Fruit fly (Drosophila melanogaster) whole organism, embryonic: ENCODE results near the gene Cpr78Cb.

Experiments
- Asciz ChIP-seq: fragments of 200-800 bp; sonication (Bioruptor generic); optimal IDR thresholded peaks from 2 replicates; lab custom pipeline; 2017; ENCODE audit warnings: missing biosample characterization, mild to moderate bottlenecking, missing genetic modification characterization, missing genetic modification reagents
- Awh ChIP-seq: fragments of 200-800 bp; sonication (Bioruptor generic); IDR thresholded peaks from 2 replicates; pipeline ENCODE4, ENCODE4 v1.3.6; 2022; ENCODE audit warnings: missing biosample characterization, missing genetic modification characterization
- CG1024 ChIP-seq: fragments of 200-800 bp; sonication (Bioruptor generic); IDR thresholded peaks from 2 replicates; pipeline ENCODE4 v1.3.6; 2022; ENCODE audit warnings: missing biosample characterization, missing genetic modification characterization
- CG10267 ChIP-seq: fragments of 200-800 bp; sonication (Bioruptor generic); optimal IDR thresholded peaks from 2 replicates; lab custom pipeline; 2018; ENCODE audit warnings: missing biosample characterization, mild to moderate bottlenecking, missing genetic modification characterization, moderate library complexity
- CG10979 ChIP-seq: fragments of 200-800 bp; sonication (Bioruptor generic); optimal IDR thresholded peaks from 2 replicates; lab custom pipeline; 2018; ENCODE audit warnings: missing biosample characterization, mild to moderate bottlenecking, missing genetic modification characterization, moderate library complexity
- CG12391 ChIP-seq: fragments of 200-800 bp; sonication (Bioruptor generic); optimal IDR thresholded peaks from 3 replicates; lab custom pipeline; 2018; ENCODE audit warnings: missing biosample characterization, mild to moderate bottlenecking, missing genetic modification characterization, moderate library complexity
- CG15479 ChIP-seq: fragments of 200-800 bp; sonication (Bioruptor generic); optimal IDR thresholded peaks from 3 replicates; lab custom pipeline; 2019; ENCODE audit warnings: missing biosample characterization, mild to moderate bottlenecking, missing genetic modification characterization, moderate library complexity
- CG1603 ChIP-seq: fragments of 200-800 bp; sonication (Bioruptor generic); optimal IDR thresholded peaks from 2 replicates; lab custom pipeline; 2019; ENCODE audit warnings: missing biosample characterization, mild to moderate bottlenecking, missing genetic modification characterization, moderate library complexity
- CG2678 ChIP-seq: fragments of 200-800 bp; sonication (Bioruptor generic); optimal IDR thresholded peaks from 3 replicates; lab custom pipeline; 2019; ENCODE audit warnings: missing biosample characterization, mild to moderate bottlenecking, missing genetic modification characterization, moderate library complexity
- CG2712 ChIP-seq: fragments of 200-800 bp; optimal IDR thresholded peaks from 3 replicates; lab custom pipeline; 2019; ENCODE audit warnings: missing biosample characterization, mild to moderate bottlenecking, missing genetic modification characterization, moderate library complexity
- CG3726 ChIP-seq: fragments of 200-800 bp; sonication (Bioruptor generic); IDR thresholded peaks from 3 replicates; pipeline ENCODE4, ENCODE4 v1.3.6; 2022; ENCODE audit warnings: missing biosample characterization, missing genetic modification characterization
- CG6813 ChIP-seq: fragments of 200-800 bp; sonication (Bioruptor generic); optimal IDR thresholded peaks from 2 replicates; lab custom pipeline; 2017; ENCODE audit warnings: missing biosample characterization, missing genetic modification characterization, mild to moderate bottlenecking, moderate library complexity, missing genetic modification reagents
- CG8765 ChIP-seq: fragments of 200-800 bp; sonication (Bioruptor generic); IDR thresholded peaks from 2 replicates; pipeline ENCODE4 v1.3.6; 2022; ENCODE audit warnings: missing biosample characterization, missing genetic modification characterization
- CG9727 ChIP-seq: fragments of 200-800 bp; sonication (Bioruptor generic); optimal IDR thresholded peaks from 3 replicates; lab custom pipeline; 2017; ENCODE audit warnings: missing biosample characterization, mild to moderate bottlenecking, missing genetic modification characterization
- CHES-1-like ChIP-seq: fragments of 200-800 bp; sonication (Bioruptor generic); optimal IDR thresholded peaks from 2 replicates; lab custom pipeline; 2016; ENCODE audit warnings: missing biosample characterization, missing genetic modification characterization
- D19A ChIP-seq: fragments of 200-800 bp; optimal IDR thresholded peaks from 3 replicates; lab custom pipeline; 2019; ENCODE audit warnings: missing biosample characterization, mild to moderate bottlenecking, missing genetic modification characterization, moderate library complexity
- D19B ChIP-seq: fragments of 200-800 bp; sonication (Bioruptor generic); optimal IDR thresholded peaks from 2 replicates; lab custom pipeline; 2017; ENCODE audit warnings: missing biosample characterization, mild to moderate bottlenecking, missing genetic modification characterization
- Dad ChIP-seq: fragments of 200-800 bp; sonication (Bioruptor generic); optimal IDR thresholded peaks from 3 replicates; lab custom pipeline; 2016; ENCODE audit warnings: missing biosample characterization, missing genetic modification characterization
- E2f2 ChIP-seq: fragments of 200-800 bp; sonication (Bioruptor generic); IDR thresholded peaks from 2 replicates; pipeline ENCODE4 v1.3.6; 2022; ENCODE audit warnings: missing biosample characterization, missing genetic modification characterization
- Elba2 ChIP-seq: fragments of 200-800 bp; sonication (Bioruptor generic); optimal IDR thresholded peaks from 3 replicates; lab custom pipeline; 2016; ENCODE audit warnings: missing biosample characterization, missing genetic modification characterization
- Hr3 ChIP-seq: fragments of 200-800 bp; sonication (Bioruptor generic); optimal IDR thresholded peaks from 3 replicates; lab custom pipeline; 2016; ENCODE audit warnings: missing biosample characterization, missing genetic modification characterization
- MTF-1 ChIP-seq: fragments of 200-800 bp; sonication (Bioruptor generic); optimal IDR thresholded peaks from 2 replicates; lab custom pipeline; 2018; ENCODE audit warnings: missing biosample characterization, mild to moderate bottlenecking, missing genetic modification characterization, borderline replicate concordance
- Med ChIP-seq: fragments of 200-800 bp; sonication (Bioruptor generic); peaks from one replicate; lab custom pipeline; 2016; ENCODE audit warnings: missing biosample characterization, missing genetic modification characterization, mild to moderate bottlenecking, inconsistent platforms, moderate library complexity
- Neu2 ChIP-seq: fragments of 200-800 bp; sonication (Bioruptor generic); optimal IDR thresholded peaks from 3 replicates; lab custom pipeline; 2016; ENCODE audit warnings: missing biosample characterization, missing genetic modification characterization, borderline replicate concordance
- Side ChIP-seq: fragments of 200-800 bp; sonication (Bioruptor generic); optimal IDR thresholded peaks from 2 replicates; lab custom pipeline; 2016; ENCODE audit warnings: missing biosample characterization, missing genetic modification characterization
- Six4 ChIP-seq: fragments of 200-800 bp; sonication (Bioruptor generic); optimal IDR thresholded peaks from 2 replicates; lab custom pipeline; 2016; ENCODE audit warnings: missing biosample characterization, missing genetic modification characterization
- Spps ChIP-seq: fragments of 200-800 bp; sonication (Bioruptor generic); optimal IDR thresholded peaks from 2 replicates; lab custom pipeline; 2018; ENCODE audit warnings: missing biosample characterization, mild to moderate bottlenecking, missing genetic modification characterization
- Sry-β ChIP-seq: fragments of 200-800 bp; sonication (Bioruptor generic); optimal IDR thresholded peaks from 2 replicates; lab custom pipeline; 2018; ENCODE audit warnings: missing biosample characterization, mild to moderate bottlenecking, missing genetic modification characterization, moderate library complexity
- Ssrp ChIP-seq: fragments of 200-800 bp; sonication (Bioruptor generic); optimal IDR thresholded peaks from 2 replicates; lab custom pipeline; 2018; ENCODE audit warnings: missing biosample characterization, mild to moderate bottlenecking, missing genetic modification characterization, moderate library complexity
- Xbp1 ChIP-seq: fragments of 200-800 bp; sonication (Bioruptor generic); optimal IDR thresholded peaks from 3 replicates; lab custom pipeline; 2016; ENCODE audit warnings: missing biosample characterization, mild to moderate bottlenecking, missing genetic modification characterization
- amos ChIP-seq: fragments of 200-800 bp; sonication (Bioruptor generic); IDR thresholded peaks from 2 replicates; pipeline ENCODE4 v1.3.6; 2022; ENCODE audit warnings: missing biosample characterization, missing genetic modification characterization; ENCODE audit not compliant: partially characterized antibody
- bcd ChIP-seq: fragments of 200-800 bp; sonication (Bioruptor generic); optimal IDR thresholded peaks from 2 replicates; lab custom pipeline; 2017; ENCODE audit warnings: missing biosample characterization, mild to moderate bottlenecking, missing genetic modification characterization
- dan ChIP-seq: fragments of 200-800 bp; sonication (Bioruptor generic); IDR thresholded peaks from 2 replicates; pipeline ENCODE4 v1.3.6; 2022; ENCODE audit warnings: missing biosample characterization, missing genetic modification characterization
- dpn ChIP-seq, 2 experiments: fragments of 200-800 bp; sonication (Bioruptor generic); optimal IDR thresholded peaks; 3 replicates each; lab custom pipeline; 2016; ENCODE audit warnings: missing biosample characterization in 2 of 2, missing genetic modification characterization in 2 of 2
- eve ChIP-seq, 2 experiments: fragments of >200 bp; optimal IDR thresholded peaks; 2 replicates each; lab custom pipeline; 2017; ENCODE audit warnings: missing biosample characterization in 2 of 2, missing genetic modification characterization in 2 of 2
- fd96Cb ChIP-seq: fragments of 200-800 bp; sonication (Bioruptor generic); optimal IDR thresholded peaks from 2 replicates; lab custom pipeline; 2018; ENCODE audit warnings: missing biosample characterization, mild to moderate bottlenecking, missing genetic modification characterization, moderate library complexity
- grau ChIP-seq: fragments of 200-800 bp; optimal IDR thresholded peaks from 3 replicates; lab custom pipeline; 2019; ENCODE audit warnings: missing biosample characterization, mild to moderate bottlenecking, missing genetic modification characterization, moderate library complexity
- gsb-n ChIP-seq: fragments of 200-800 bp; sonication (Bioruptor generic); optimal IDR thresholded peaks from 3 replicates; lab custom pipeline; 2018; ENCODE audit warnings: missing biosample characterization, mild to moderate bottlenecking, missing genetic modification characterization
- lola ChIP-seq, 3 experiments: fragments of >200 bp in 2 of 3; fragments of 200-800 bp in 1 of 3; sonication (Bioruptor generic) in 1 of 3; optimal IDR thresholded peaks; 2 replicates each; lab custom pipeline; 2017 to 2019; ENCODE audit warnings: missing biosample characterization in 3 of 3, missing genetic modification characterization in 3 of 3, mild to moderate bottlenecking in 1 of 3, moderate library complexity in 1 of 3
- nerfin-1 ChIP-seq: fragments of 200-800 bp; sonication (Bioruptor generic); optimal IDR thresholded peaks from 3 replicates; lab custom pipeline; 2019; ENCODE audit warnings: missing biosample characterization, mild to moderate bottlenecking, missing genetic modification characterization, moderate library complexity
- ranshi ChIP-seq: fragments of 200-800 bp; sonication (Bioruptor generic); IDR thresholded peaks from 2 replicates; pipeline ENCODE4 v1.3.6; 2022; ENCODE audit warnings: missing biosample characterization, missing genetic modification characterization
- stc ChIP-seq: fragments of 200-800 bp; sonication (Bioruptor generic); IDR thresholded peaks from 2 replicates; pipeline ENCODE4 v1.3.6; 2022; ENCODE audit warnings: missing biosample characterization, missing genetic modification characterization
- tio ChIP-seq: fragments of 200-800 bp; sonication (Bioruptor generic); optimal IDR thresholded peaks from 2 replicates; lab custom pipeline; 2017; ENCODE audit warnings: missing biosample characterization, missing genetic modification characterization, inconsistent platforms
- toy ChIP-seq: fragments of 200-800 bp; sonication (Bioruptor generic); IDR thresholded peaks from 2 replicates; pipeline ENCODE4 v1.3.6; 2022; ENCODE audit warnings: missing biosample characterization, missing genetic modification characterization
- unc-4 ChIP-seq: fragments of 200-800 bp; sonication (Bioruptor generic); IDR thresholded peaks from 2 replicates; pipeline ENCODE4 v1.3.6; 2022; ENCODE audit warnings: missing biosample characterization, missing genetic modification characterization; ENCODE audit not compliant: partially characterized antibody
- unpg ChIP-seq: fragments of 200-800 bp; sonication (Bioruptor generic); optimal IDR thresholded peaks from 3 replicates; lab custom pipeline; 2018; ENCODE audit warnings: missing biosample characterization, mild to moderate bottlenecking, missing genetic modification characterization, moderate library complexity
- vvl ChIP-seq: fragments of 200-800 bp; sonication (Bioruptor generic); IDR thresholded peaks from 2 replicates; pipeline ENCODE4 v1.3.6; 2022; ENCODE audit warnings: missing biosample characterization, missing genetic modification characterization
- zen ChIP-seq: fragments of 200-800 bp; sonication (Bioruptor generic); optimal IDR thresholded peaks from 3 replicates; lab custom pipeline; 2018; ENCODE audit warnings: missing biosample characterization, mild to moderate bottlenecking, missing genetic modification characterization, moderate library complexity

Gene Cpr78Cb

DNA sequence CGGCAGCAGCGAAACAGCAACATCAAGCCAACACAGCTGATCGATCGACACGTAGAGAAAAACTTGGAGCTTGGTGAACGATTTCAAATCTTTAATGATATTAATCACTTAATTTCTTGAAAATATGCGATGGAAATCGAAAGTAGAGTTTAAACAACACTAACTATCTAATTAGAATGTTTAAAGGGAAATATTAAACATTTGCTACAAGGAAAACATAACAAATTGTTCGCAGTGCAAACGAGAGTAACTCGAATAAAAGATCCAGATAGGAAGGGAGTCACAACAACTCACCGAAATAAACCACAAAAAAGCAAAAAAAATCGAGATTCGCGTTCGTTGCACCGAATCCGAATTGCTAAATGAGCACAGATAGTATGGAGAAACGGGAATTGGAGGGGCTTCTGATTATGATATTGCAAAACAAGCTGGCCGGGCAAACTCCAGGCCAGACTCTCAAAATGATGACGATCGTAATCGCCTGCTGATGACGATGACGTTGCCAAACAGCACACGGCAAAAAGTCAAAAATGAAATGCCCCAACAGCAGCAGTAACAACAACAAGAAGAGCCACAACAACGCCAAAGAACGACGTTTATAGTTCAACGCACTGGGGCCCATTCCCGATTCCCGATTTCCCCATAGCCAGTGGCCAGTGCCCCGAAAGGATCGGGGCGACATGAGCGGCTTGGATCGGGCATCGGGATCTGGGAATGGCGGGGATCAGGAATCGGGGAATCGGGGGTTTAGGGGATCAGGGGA, 40.4 kb upstream of the Cpr78Cb start (continued):
- peak; percentile 39 for TF ChIP-seq nerfin-1
- no peak for TF ChIP-seq Elba2 (GFP tag; lab: Kevin White, UChicago)
- peak; percentile 23 for TF ChIP-seq CG10267
- no peak for TF ChIP-seq Dad (GFP tag; lab: Kevin White, UChicago)
- TF ChIP-seq Asciz (GFP tag; lab: Kevin White, UChicago) = peak; percentile 35
- TF ChIP-seq Spps (tag; lab: Kevin White, UChicago) = peak; percentile 40
- TF ChIP-seq Ssrp = peak; percentile 44
- TF ChIP-seq unpg (GFP tag; lab: Kevin White, UChicago) = peak; percentile 69
- peak; percentile 9 for TF ChIP-seq tio
- peak; percentile 28 for TF ChIP-seq zen
- peak; percentile 54 for TF ChIP-seq CG9727 (GFP tag; lab: Kevin White, UChicago)
- TF ChIP-seq CG1024 (GFP tag; lab: Robert Waterston, UW) = 0 out of 2 replicates have a peak, but pooled peaks have one; percentile 8
- TF ChIP-seq vvl (GFP tag; lab: Robert Waterston, UW) = peak; percentile 47
- peak in 1 of 3 experiments; percentile 57 for TF ChIP-seq lola (GFP tag; optimal IDR thresholded peaks at IDR 0.05; lab: Kevin White, UChicago)
- TF ChIP-seq CG12391 = peak; percentile 48
- TF ChIP-seq CG6813 (GFP tag; lab: Kevin White, UChicago) = no peak
- TF ChIP-seq Neu2 (GFP tag; lab: Kevin White, UChicago) = no peak
- no peak for TF ChIP-seq MTF-1 (GFP tag; lab: Kevin White, UChicago)
- peak; percentile 10 for TF ChIP-seq Six4 (GFP tag; lab: Kevin White, UChicago)
- TF ChIP-seq CG3726 (GFP tag; lab: Robert Waterston, UW) = 0 out of 3 replicates have a peak, but pooled peaks have one; percentile 11
- peak in 1 of 2 experiments; percentile 58 for TF ChIP-seq eve (GFP tag; optimal IDR thresholded peaks at IDR 0.05; lab: Kevin White, UChicago)
- peak; percentile 60 for TF ChIP-seq Xbp1 (GFP tag; lab: Kevin White, UChicago)
- peak; percentile 73 for TF ChIP-seq CG10979
- peak; percentile 25 for TF ChIP-seq gsb-n (tag; lab: Kevin White, UChicago)
- peak; percentile 34; the same call in 1 of the 2 replicates for TF ChIP-seq E2f2 (GFP tag; lab: Robert Waterston, UW)
- TF ChIP-seq Side (GFP tag; lab: Kevin White, UChicago) = no peak
- TF ChIP-seq CG2678 (tag; lab: Kevin White, UChicago) = peak; percentile 58
- TF ChIP-seq unc-4 (GFP tag; lab: Robert Waterston, UW) = no peak
- 0 out of 2 replicates have a peak, but pooled peaks have one; percentile 47 for TF ChIP-seq Awh (GFP tag; lab: Robert Waterston, UW)
- no peak for TF ChIP-seq CHES-1-like (GFP tag; lab: Kevin White, UChicago)
- TF ChIP-seq dan (GFP tag; lab: Robert Waterston, UW) = no peak
- peak; percentile 27 for TF ChIP-seq bcd (GFP tag; lab: Kevin White, UChicago)
- TF ChIP-seq dpn (GFP tag; optimal IDR thresholded peaks at IDR 0.05; lab: Kevin White, UChicago) = peak; percentile 15 to 26
- TF ChIP-seq stc (GFP tag; lab: Robert Waterston, UW) = 0 out of 2 replicates have a peak, but pooled peaks have one; percentile 38
- TF ChIP-seq ranshi (GFP tag; lab: Robert Waterston, UW) = peak; percentile 20; the same call in 1 of the 2 replicates
- TF ChIP-seq CG1603 (tag; lab: Kevin White, UChicago) = peak; percentile 67
- peak; percentile 11 for TF ChIP-seq Hr3 (GFP tag; lab: Kevin White, UChicago)
- TF ChIP-seq grau (tag; lab: Kevin White, UChicago) = peak; percentile 47
- no peak for TF ChIP-seq D19B (GFP tag; lab: Kevin White, UChicago)
- no peak for TF ChIP-seq toy (GFP tag; lab: Robert Waterston, UW)
- TF ChIP-seq CG2712 = peak; percentile 75
- TF ChIP-seq fd96Cb (tag; lab: Kevin White, UChicago) = peak; percentile 62
- no peak for TF ChIP-seq amos (GFP tag; lab: Robert Waterston, UW)
- no peak for TF ChIP-seq CG15479
- no peak for TF ChIP-seq CG8765 (GFP tag; lab: Robert Waterston, UW)
- TF ChIP-seq Sry-β (GFP tag; lab: Kevin White, UChicago) = no peak
- peak; percentile 12 for TF ChIP-seq Med (GFP tag; lab: Kevin White, UChicago)
- TF ChIP-seq D19A (tag; lab: Kevin White, UChicago) = peak; percentile 36
